Fruit fly (Drosophila melanogaster): ENCODE data around the gene CG32641.

Gene CG32641

DNA sequence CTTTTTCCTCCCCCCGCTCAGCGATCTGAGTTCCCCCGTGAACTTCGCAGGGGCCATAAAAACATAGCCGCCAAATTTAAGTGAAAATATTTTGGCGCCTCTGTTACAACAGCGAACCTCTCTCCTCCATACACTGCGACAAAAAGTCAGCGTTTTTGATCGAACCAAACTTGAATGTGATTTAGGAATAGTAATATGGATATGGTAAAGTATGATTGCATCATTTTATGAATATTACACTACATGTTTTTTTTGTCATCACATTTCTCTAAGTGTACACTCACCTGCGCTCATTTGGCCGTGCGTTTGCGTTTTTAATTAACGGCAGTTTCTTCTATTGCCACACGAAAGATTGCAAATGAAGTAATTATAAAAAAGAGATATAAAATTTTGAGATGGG is 48.6 kb upstream of the CG32641 start (continued):
- no peak for TF ChIP-seq CG12236 (GFP tag; optimal IDR thresholded peaks at IDR 0.05)
- TF ChIP-seq Elba2 (GFP tag; optimal IDR thresholded peaks at IDR 0.05): no peak
- peak; percentile 24 for TF ChIP-seq CG2120 (GFP tag; optimal IDR thresholded peaks at IDR 0.05)
- peak; percentile 68 for TF ChIP-seq fd96Cb (tag; optimal IDR thresholded peaks at IDR 0.05)
- TF ChIP-seq HLH3B (GFP tag; IDR thresholded peaks at IDR 0.05): peak; percentile 71
- no peak for TF ChIP-seq CG12299 (tag; optimal IDR thresholded peaks at IDR 0.05)
- peak in 1 of 2 experiments; percentile 55 for TF ChIP-seq bsh (GFP tag; optimal IDR thresholded peaks at IDR 0.05)
- TF ChIP-seq CG14710 (tag; optimal IDR thresholded peaks at IDR 0.05): peak; percentile 24
- TF ChIP-seq Deaf1 (tag; optimal IDR thresholded peaks at IDR 0.05): no peak
- TF ChIP-seq repo (GFP tag; optimal IDR thresholded peaks at IDR 0.05): no peak
- TF ChIP-seq CG12659 (GFP tag; optimal IDR thresholded peaks at IDR 0.05): peak; percentile 33
- peak; percentile 74 for TF ChIP-seq ind (GFP tag; optimal IDR thresholded peaks at IDR 0.05)
- peak; percentile 59 for TF ChIP-seq CoRest (tag; optimal IDR thresholded peaks at IDR 0.05)
- peak; percentile 2 for TF ChIP-seq pho (GFP tag; optimal IDR thresholded peaks at IDR 0.05)
- TF ChIP-seq pros (GFP tag; optimal IDR thresholded peaks at IDR 0.05): no peak
- peak; percentile 60; the same call in 2 of the 3 replicates for TF ChIP-seq tgo (GFP tag; IDR thresholded peaks at IDR 0.05)
- peak; percentile 89 for TF ChIP-seq Med (GFP tag)
- TF ChIP-seq kni (GFP tag; optimal IDR thresholded peaks at IDR 0.05): no peak
- TF ChIP-seq CG18476 (GFP tag; optimal IDR thresholded peaks at IDR 0.05): peak; percentile 28
- TF ChIP-seq btn (GFP tag; optimal IDR thresholded peaks at IDR 0.05): peak; percentile 28
- TF ChIP-seq CG7372 (GFP tag; IDR thresholded peaks at IDR 0.05): no peak
- TF ChIP-seq ro (GFP tag; IDR thresholded peaks at IDR 0.05): no peak
- TF ChIP-seq HLH4C (GFP tag; IDR thresholded peaks at IDR 0.05; ENCODE audit: partially characterized antibody): no peak
- TF ChIP-seq Camta (GFP tag; optimal IDR thresholded peaks at IDR 0.05): peak; percentile 25
- TF ChIP-seq CG17359 (tag; optimal IDR thresholded peaks at IDR 0.05): peak; percentile 83
- TF ChIP-seq fd102C (GFP tag; optimal IDR thresholded peaks at IDR 0.05): no peak
- TF ChIP-seq CG12769 (tag; optimal IDR thresholded peaks at IDR 0.05): peak; percentile 39
- peak; percentile 10 for TF ChIP-seq NC2β (GFP tag; optimal IDR thresholded peaks at IDR 0.05)
- peak; percentile 50 for TF ChIP-seq CG6689 (GFP tag; IDR thresholded peaks at IDR 0.05)
- TF ChIP-seq vfl (GFP tag; optimal IDR thresholded peaks at IDR 0.05): no peak
- TF ChIP-seq ewg (GFP tag; optimal IDR thresholded peaks at IDR 0.05): peak; percentile 34
- TF ChIP-seq tap (tag; optimal IDR thresholded peaks at IDR 0.05): peak; percentile 42
- TF ChIP-seq ase (GFP tag; IDR thresholded peaks at IDR 0.05): peak; percentile 62; the same call in 1 of the 3 replicates
- no peak for TF ChIP-seq al (GFP tag; IDR thresholded peaks at IDR 0.05)
- TF ChIP-seq otp (GFP tag; IDR thresholded peaks at IDR 0.05): peak; percentile 54; the same call in 1 of the 3 replicates
- TF ChIP-seq sima (GFP tag; optimal IDR thresholded peaks at IDR 0.05): no peak
- TF ChIP-seq yki (optimal IDR thresholded peaks at IDR 0.05): no peak
- peak; percentile 41 to 81 for TF ChIP-seq Hr51 (GFP tag; optimal IDR thresholded peaks at IDR 0.05)
- peak; percentile 46 for TF ChIP-seq Chrac-16 (GFP tag; optimal IDR thresholded peaks at IDR 0.05)
- 0 out of 3 replicates have a peak, but pooled peaks have one; percentile 33 for TF ChIP-seq sr (GFP tag; IDR thresholded peaks at IDR 0.05)
- no peak for TF ChIP-seq CG18011 (GFP tag; optimal IDR thresholded peaks at IDR 0.05)
- no peak for TF ChIP-seq nom (GFP tag; optimal IDR thresholded peaks at IDR 0.05)
- TF ChIP-seq E2f1 (GFP tag; IDR thresholded peaks at IDR 0.05): peak; percentile 51; the same call in 1 of the 2 replicates
- TF ChIP-seq CG9609 (GFP tag; optimal IDR thresholded peaks at IDR 0.05): no peak
- TF ChIP-seq CG32767 (GFP tag; IDR thresholded peaks at IDR 0.05): no peak
- TF ChIP-seq oc (tag; optimal IDR thresholded peaks at IDR 0.05): peak; percentile 45
- TF ChIP-seq CG17361 (GFP tag; IDR thresholded peaks at IDR 0.05): peak; percentile 64
- TF ChIP-seq z (GFP tag; IDR thresholded peaks at IDR 0.05): no peak
- no peak for TF ChIP-seq gfzf (GFP tag; optimal IDR thresholded peaks at IDR 0.05)
- TF ChIP-seq CG3407 (GFP tag; optimal IDR thresholded peaks at IDR 0.05): peak; percentile 53
- TF ChIP-seq CG2202 (tag; optimal IDR thresholded peaks at IDR 0.05): no peak

Data from whole organism, embryonic.